Worm (Caenorhabditis elegans) whole organism, late embryonic: ENCODE measurements around the gene srj-24.
A peak's percentile ranks its signal among the peaks of the same experiment; 100 is the strongest.

Source experiments
- T23F11.4 ChIP-seq: fragments of 200-800 bp; sonication (Bioruptor generic); optimal IDR thresholded peaks from 2 replicates; lab custom pipeline; 2018; ENCODE audit warnings: mild to moderate bottlenecking, missing genetic modification characterization, missing compliant biosample characterization
- ahr-1 ChIP-seq: sonication (generic microtip); optimal IDR thresholded peaks from 2 replicates; lab custom pipeline; 2016; ENCODE audit warnings: missing genetic modification characterization, missing compliant biosample characterization
- ceh-14 ChIP-seq: sonication (generic microtip); optimal IDR thresholded peaks from 2 replicates; lab custom pipeline; 2016; ENCODE audit warnings: missing genotype, missing genetic modification characterization, missing compliant biosample characterization
- ceh-18 ChIP-seq: sonication (generic microtip); optimal IDR thresholded peaks from 2 replicates; lab custom pipeline; 2016; ENCODE audit warnings: missing genetic modification characterization, missing compliant biosample characterization
- ceh-24 ChIP-seq: sonication (generic microtip); optimal IDR thresholded peaks from 2 replicates; lab custom pipeline; 2016; ENCODE audit warnings: mild to moderate bottlenecking, missing genetic modification characterization, missing compliant biosample characterization
- ceh-31 ChIP-seq: sonication (generic microtip); optimal IDR thresholded peaks from 2 replicates; lab custom pipeline; 2016; ENCODE audit warnings: missing genetic modification characterization, missing compliant biosample characterization
- ceh-34 ChIP-seq: sonication (generic microtip); optimal IDR thresholded peaks from 2 replicates; lab custom pipeline; 2016; ENCODE audit warnings: mild to moderate bottlenecking, missing genetic modification characterization, missing compliant biosample characterization
- ceh-45 ChIP-seq: fragments of 200-800 bp; sonication (Bioruptor generic); IDR thresholded peaks from 2 replicates; pipeline ENCODE4 v1.3.6; 2022; ENCODE audit warnings: missing genetic modification reagents, missing genetic modification characterization, missing compliant biosample characterization
- ceh-48 ChIP-seq: sonication (generic microtip); optimal IDR thresholded peaks from 2 replicates; lab custom pipeline; 2016; ENCODE audit warnings: missing genetic modification characterization, inconsistent platforms, missing compliant biosample characterization
- ceh-9 ChIP-seq: sonication (generic microtip); optimal IDR thresholded peaks from 2 replicates; lab custom pipeline; 2016; ENCODE audit warnings: mild to moderate bottlenecking, missing genetic modification characterization, inconsistent platforms, missing compliant biosample characterization
- elt-4 ChIP-seq: sonication (generic microtip); optimal IDR thresholded peaks from 2 replicates; lab custom pipeline; 2016; ENCODE audit warnings: missing genetic modification characterization, missing compliant biosample characterization
- fkh-6 ChIP-seq: sonication (generic microtip); optimal IDR thresholded peaks from 2 replicates; lab custom pipeline; 2016; ENCODE audit warnings: missing genetic modification characterization, missing compliant biosample characterization
- hlh-13 ChIP-seq: fragments of 200-800 bp; sonication (Bioruptor generic); optimal IDR thresholded peaks from 2 replicates; lab custom pipeline; 2018; ENCODE audit warnings: mild to moderate bottlenecking, missing genetic modification characterization, missing compliant biosample characterization
- hlh-15 ChIP-seq: sonication (generic microtip); optimal IDR thresholded peaks from 2 replicates; lab custom pipeline; 2016; ENCODE audit warnings: missing genetic modification characterization, missing compliant biosample characterization
- hlh-30 ChIP-seq: sonication (generic microtip); optimal IDR thresholded peaks from 2 replicates; lab custom pipeline; 2017; ENCODE audit warnings: antibody characterized with exemption, missing genetic modification characterization, missing compliant biosample characterization; ENCODE audit not compliant: insufficient read depth
- madf-2 ChIP-seq: sonication (generic microtip); optimal IDR thresholded peaks from 2 replicates; lab custom pipeline; 2017; ENCODE audit warnings: missing genetic modification characterization, missing compliant biosample characterization
- nfya-1 ChIP-seq: sonication (generic microtip); optimal IDR thresholded peaks from 2 replicates; lab custom pipeline; 2017; ENCODE audit warnings: missing genetic modification characterization, mild to moderate bottlenecking, missing compliant biosample characterization, antibody characterized with exemption, moderate library complexity
- pqm-1 ChIP-seq: sonication (generic microtip); optimal IDR thresholded peaks from 2 replicates; lab custom pipeline; 2016; ENCODE audit warnings: missing genetic modification characterization, missing compliant biosample characterization
- ref-2 ChIP-seq: sonication (generic microtip); optimal IDR thresholded peaks from 2 replicates; lab custom pipeline; 2016; ENCODE audit warnings: missing genetic modification characterization, missing compliant biosample characterization
- unc-55 ChIP-seq: sonication (generic microtip); optimal IDR thresholded peaks from 2 replicates; lab custom pipeline; 2017; ENCODE audit warnings: missing biosample characterization, missing genetic modification reagents, missing genetic modification characterization
- unc-86 ChIP-seq: sonication (generic microtip); optimal IDR thresholded peaks from 2 replicates; lab custom pipeline; 2016; ENCODE audit warnings: missing genetic modification characterization, missing compliant biosample characterization
- ztf-16 ChIP-seq: sonication (generic microtip); optimal IDR thresholded peaks from 2 replicates; lab custom pipeline; 2017; ENCODE audit warnings: missing genetic modification characterization, missing compliant biosample characterization

srj-24 gene

ce11 chrV:692720-693422 lies 45.8 kb downstream of the srj-24 start, which contains the start of gene srx-4:
Gene srx-4 (minus strand): TSS chrV:692770.
- TF ChIP-seq ceh-9 (tag; lab: Kevin White, UChicago) = no peak
- TF ChIP-seq madf-2 = no peak
- no peak for TF ChIP-seq ceh-45
- no peak for TF ChIP-seq nfya-1 (tag; lab: Kevin White, UChicago)
- no peak for TF ChIP-seq pqm-1 (tag; lab: Kevin White, UChicago)
- TF ChIP-seq ceh-18 = no peak
- no peak for TF ChIP-seq unc-55 (GFP tag; lab: Kevin White, UChicago)
- TF ChIP-seq unc-86 (tag; lab: Kevin White, UChicago) = no peak
- TF ChIP-seq ceh-14 (tag; lab: Kevin White, UChicago) = no peak
- TF ChIP-seq ceh-24 (tag; lab: Kevin White, UChicago) = no peak
- no peak for TF ChIP-seq ceh-31 (tag; lab: Kevin White, UChicago)
- TF ChIP-seq hlh-30 = no peak
- no peak for TF ChIP-seq ztf-16 (tag; lab: Kevin White, UChicago)
- no peak for TF ChIP-seq hlh-15 (tag; lab: Kevin White, UChicago)
- no peak for TF ChIP-seq ref-2 (tag; lab: Kevin White, UChicago)
- no peak for TF ChIP-seq ahr-1 (tag; lab: Kevin White, UChicago)
- TF ChIP-seq T23F11.4 = no peak

DNA sequence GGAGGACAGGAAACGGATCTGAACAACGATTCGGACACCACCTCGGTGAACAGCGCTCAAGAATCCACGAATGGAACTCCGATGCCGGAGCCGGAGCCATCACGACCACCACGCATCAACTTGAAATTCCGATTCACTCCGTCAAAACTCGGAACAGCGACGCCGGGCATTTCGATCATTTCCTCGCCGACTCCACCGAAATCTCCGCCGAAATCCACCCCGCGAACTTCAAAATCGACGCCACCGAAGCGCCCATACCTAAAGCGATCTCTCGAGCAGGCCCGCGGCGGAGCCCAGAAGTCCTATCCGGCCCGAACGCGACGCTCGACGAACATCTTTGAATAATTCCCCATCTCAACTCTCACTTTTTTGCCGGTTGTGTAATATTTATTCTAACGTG lies 49.1 kb downstream of the srj-24 start:
- TF ChIP-seq ceh-34 (tag; lab: Kevin White, UChicago) (no peak), hlh-13 (GFP tag; lab: Kevin White, UChicago) (no peak), hlh-15 (tag; lab: Kevin White, UChicago) (no peak), elt-4 (tag; lab: Kevin White, UChicago) (no peak), T23F11.4 (no peak), nfya-1 (tag; lab: Kevin White, UChicago) (no peak), ceh-24 (tag; lab: Kevin White, UChicago) (no peak)
- TF ChIP-seq, all 69 proteins: peak for 0

DNA sequence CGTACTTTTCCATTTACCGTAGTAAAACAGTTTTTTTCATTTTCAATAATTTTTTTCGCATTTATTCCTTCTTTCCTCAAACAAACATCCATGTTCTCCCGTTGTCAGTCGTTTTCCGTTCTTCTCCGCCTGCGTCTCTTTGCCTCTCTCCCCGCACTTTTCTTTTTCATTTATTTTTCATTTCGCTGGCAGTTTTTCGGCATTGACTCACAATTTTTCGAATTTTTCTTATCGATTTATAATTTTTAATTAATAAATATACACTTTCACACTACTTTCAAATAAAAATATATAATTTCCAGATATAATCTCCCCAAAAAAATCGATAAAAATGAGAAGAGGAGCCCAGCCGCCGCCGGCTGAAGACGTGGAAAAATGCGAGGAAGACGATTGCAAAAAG lies 51.3 kb downstream of the srj-24 start, which contains the start of gene H25P19.1:
Gene H25P19.1, plus strand, starts transcription at position 301 of the 400 bp plus-strand sequence.
- peak; percentile 32 for TF ChIP-seq ceh-48 (tag; lab: Kevin White, UChicago)
- TF ChIP-seq fkh-6 (tag; lab: Kevin White, UChicago) = no peak
- no peak for TF ChIP-seq ztf-16 (tag; lab: Kevin White, UChicago)
